Fruit fly (Drosophila melanogaster): ENCODE measurements around the gene betaTub85D.

Gene betaTub85D

DNA sequence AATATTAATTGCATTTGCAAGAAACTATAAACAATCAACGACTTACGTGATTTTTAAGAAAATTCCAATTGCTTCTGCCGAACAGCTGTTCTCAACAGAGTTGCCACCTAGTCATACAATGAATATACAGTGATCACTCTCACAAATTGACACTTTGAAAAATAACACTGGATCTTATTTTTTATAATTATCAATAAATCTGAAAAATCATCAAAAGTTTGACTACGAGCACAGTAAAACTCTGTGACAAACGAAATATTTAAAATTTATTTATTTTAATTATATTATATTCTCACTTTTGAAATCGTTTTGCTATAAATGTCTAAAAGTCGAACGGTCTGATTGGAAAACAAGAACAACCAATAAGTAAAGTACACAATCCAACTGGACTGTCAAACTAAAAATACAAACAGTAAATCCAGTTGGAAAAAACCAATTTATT lies 10.1 kb downstream of the betaTub85D start, which contains the start of gene CG34117 (continued):
- TF ChIP-seq amos (GFP tag; IDR thresholded peaks at IDR 0.05; ENCODE audit: partially characterized antibody) (no peak), Tbp (GFP tag; optimal IDR thresholded peaks at IDR 0.05) (no peak), chif (GFP tag; optimal IDR thresholded peaks at IDR 0.05) (peak in 1 of 2 experiments; percentile 62), crp (GFP tag; optimal IDR thresholded peaks at IDR 0.05) (peak; percentile 86 to 95), Adf1 (GFP tag; IDR thresholded peaks at IDR 0.05) (peak; percentile 54; the same call in 1 of the 2 replicates), CG11247 (GFP tag; IDR thresholded peaks at IDR 0.05) (peak; percentile 73), Nf-YB (GFP tag; optimal IDR thresholded peaks at IDR 0.05) (peak; percentile 57), CG1792 (GFP tag; optimal IDR thresholded peaks at IDR 0.05) (peak; percentile 39), Trl (optimal IDR thresholded peaks at IDR 0.05) (no peak), Trl (GFP tag; optimal IDR thresholded peaks at IDR 0.05) (peak; percentile 56), Mes4 (GFP tag; optimal IDR thresholded peaks at IDR 0.05) (no peak), CG2875 (GFP tag; optimal IDR thresholded peaks at IDR 0.05) (peak; percentile 48), CG17328 (GFP tag; IDR thresholded peaks at IDR 0.05) (peak; percentile 88), Atf6 (GFP tag; IDR thresholded peaks at IDR 0.05) (peak; percentile 82), br (optimal IDR thresholded peaks at IDR 0.05) (no peak), Bdp1 (GFP tag; optimal IDR thresholded peaks at IDR 0.05) (peak; percentile 6), CG4282 (GFP tag; optimal IDR thresholded peaks at IDR 0.05) (no peak), ash1 (GFP tag; optimal IDR thresholded peaks at IDR 0.05) (no peak), ab (GFP tag; optimal IDR thresholded peaks at IDR 0.05) (peak; percentile 16), Dbx (GFP tag; IDR thresholded peaks at IDR 0.05) (peak; percentile 81), fru (optimal IDR thresholded peaks at IDR 0.05) (no peak), CG13287 (GFP tag; IDR thresholded peaks at IDR 0.05; ENCODE audit: partially characterized antibody) (peak; percentile 56), CG6683 (GFP tag; optimal IDR thresholded peaks at IDR 0.05) (peak; percentile 57), CG7271 (tag; optimal IDR thresholded peaks at IDR 0.05) (peak; percentile 38), CG11504 (tag; optimal IDR thresholded peaks at IDR 0.05) (peak; percentile 80), schlank (tag; optimal IDR thresholded peaks at IDR 0.05) (peak; percentile 54), CG18599 (GFP tag; optimal IDR thresholded peaks at IDR 0.05) (peak; percentile 88), Elba2 (GFP tag; optimal IDR thresholded peaks at IDR 0.05) (peak; percentile 98), jigr1 (GFP tag; IDR thresholded peaks at IDR 0.05) (no peak), CG11398 (GFP tag; optimal IDR thresholded peaks at IDR 0.05) (no peak), CG8944 (GFP tag; optimal IDR thresholded peaks at IDR 0.05) (peak; percentile 55), Atf-2 (GFP tag; optimal IDR thresholded peaks at IDR 0.05) (peak; percentile 38), CG43689 (GFP tag; IDR thresholded peaks at IDR 0.05) (peak; percentile 40; the same call in 1 of the 2 replicates), sim (GFP tag; IDR thresholded peaks at IDR 0.05) (no peak), eyg (GFP tag; optimal IDR thresholded peaks at IDR 0.05) (no peak), Deaf1 (tag; optimal IDR thresholded peaks at IDR 0.05) (peak; percentile 51), CG15479 (GFP tag; optimal IDR thresholded peaks at IDR 0.05) (no peak), Dip3 (GFP tag; optimal IDR thresholded peaks at IDR 0.05) (peak; percentile 53), CG4360 (GFP tag; IDR thresholded peaks at IDR 0.05) (no peak; the same call in 1 of the 2 replicates), Bteb2 (GFP tag; optimal IDR thresholded peaks at IDR 0.05) (peak; percentile 73), CG11560 (tag; IDR thresholded peaks at IDR 0.05) (0 out of 3 replicates have a peak, but pooled peaks have one; percentile 28), CG6689 (GFP tag; IDR thresholded peaks at IDR 0.05) (peak; percentile 76), CG3995 (GFP tag; optimal IDR thresholded peaks at IDR 0.05) (peak; percentile 60), mld (GFP tag; IDR thresholded peaks at IDR 0.05; ENCODE audit: partially characterized antibody) (no peak), bowl (GFP tag; IDR thresholded peaks at IDR 0.05) (no peak), trem (tag; optimal IDR thresholded peaks at IDR 0.05) (peak; percentile 87), Kr (GFP tag; optimal IDR thresholded peaks at IDR 0.05) (no peak), sr (GFP tag; IDR thresholded peaks at IDR 0.05) (0 out of 3 replicates have a peak, but pooled peaks have one; percentile 16), CG10147 (GFP tag; optimal IDR thresholded peaks at IDR 0.05) (peak; percentile 78), dysf (GFP tag; IDR thresholded peaks at IDR 0.05) (peak; percentile 76; the same call in 2 of the 3 replicates), ci (GFP tag; IDR thresholded peaks at IDR 0.05) (peak; percentile 84), gfzf (GFP tag; optimal IDR thresholded peaks at IDR 0.05) (peak; percentile 2)

All from whole organism, embryonic.